Worm (Caenorhabditis elegans) whole organism, midembryonic: ENCODE data around the gene F52C6.4.

Source experiments
- T22C8.4 ChIP-seq: fragments of 200-800 bp; sonication (Bioruptor generic); IDR thresholded peaks from 2 replicates; pipeline ENCODE4 v1.3.6; 2022; ENCODE audit warnings: missing genetic modification characterization, missing compliant biosample characterization
- cog-1 ChIP-seq: sonication (generic microtip); optimal IDR thresholded peaks from 2 replicates; lab custom pipeline; 2016; ENCODE audit warnings: missing genetic modification characterization, missing compliant biosample characterization
- flt-1 ChIP-seq: fragments of 200-800 bp; sonication (Bioruptor generic); IDR thresholded peaks from 2 replicates; pipeline ENCODE4 v1.3.6; 2022; ENCODE audit warnings: missing genetic modification characterization, missing compliant biosample characterization
- klf-2 ChIP-seq: fragments of 200-800 bp; sonication (Bioruptor generic); conservative IDR thresholded peaks from 2 replicates; pipeline ENCODE4 v1.3.6; 2022; ENCODE audit warnings: missing genetic modification reagents, missing genetic modification characterization, missing compliant biosample characterization
- med-1 ChIP-seq: sonication (generic microtip); optimal IDR thresholded peaks from 2 replicates; lab custom pipeline; 2017; ENCODE audit warnings: missing genetic modification characterization, mild to moderate bottlenecking, missing compliant biosample characterization, antibody characterized with exemption, missing genetic modification reagents; ENCODE audit not compliant: insufficient read depth
- ref-1 ChIP-seq: fragments of 200-800 bp; sonication (Bioruptor generic); conservative IDR thresholded peaks from 2 replicates; pipeline ENCODE4 v1.3.6; 2022; ENCODE audit warnings: missing genetic modification reagents, missing genetic modification characterization, missing compliant biosample characterization
- tab-1 ChIP-seq: fragments of 200-800 bp; sonication (Bioruptor generic); IDR thresholded peaks from 2 replicates; pipeline ENCODE4 v1.3.6; 2022; ENCODE audit warnings: missing genetic modification characterization, missing compliant biosample characterization
- ztf-23 ChIP-seq: fragments of 200-800 bp; sonication (Bioruptor generic); IDR thresholded peaks from 2 replicates; pipeline ENCODE4 v1.3.6; 2022; ENCODE audit warnings: missing genetic modification reagents, missing genetic modification characterization, missing compliant biosample characterization
- ztf-29 ChIP-seq: fragments of 200-800 bp; sonication (Bioruptor generic); IDR thresholded peaks from 2 replicates; pipeline ENCODE4 v1.3.6; 2022; ENCODE audit warnings: missing genetic modification reagents, missing genetic modification characterization, missing compliant biosample characterization

F52C6.4 gene

ce11 chrII:1895278-1895677, 27.7 kb upstream of the F52C6.4 start, which contains the start of gene C46F9.5:
Gene C46F9.5 (plus strand): TSS chrII:1895578.
- TF ChIP-seq flt-1, result no peak
- no peak for TF ChIP-seq med-1 (GFP tag; lab: Kevin White, UChicago)
- TF ChIP-seq ztf-23 (GFP tag; lab: Robert Waterston, UW), result no peak
- no peak for TF ChIP-seq T22C8.4 (GFP tag; lab: Robert Waterston, UW)
- no peak for TF ChIP-seq ref-1 (GFP tag; lab: Robert Waterston, UW)

- no peak for TF ChIP-seq flt-1
- no peak for TF ChIP-seq cog-1 (tag; lab: Kevin White, UChicago)
- no peak for TF ChIP-seq ref-1 (GFP tag; lab: Robert Waterston, UW)
- TF ChIP-seq T22C8.4 (GFP tag; lab: Robert Waterston, UW), result no peak
- TF ChIP-seq med-1 (GFP tag; lab: Kevin White, UChicago), result no peak
- no peak for TF ChIP-seq ztf-29
- TF ChIP-seq tab-1 (GFP tag; lab: Robert Waterston, UW), result no peak
- TF ChIP-seq klf-2 (GFP tag; lab: Robert Waterston, UW), result no peak
- TF ChIP-seq ztf-23 (GFP tag; lab: Robert Waterston, UW), result no peak
Observed at ce11 chrII:1895762-1896161, 27.2 kb upstream of the F52C6.4 start, which contains the start of gene math-25. Gene math-25 (plus strand): TSS chrII:1896062.

- TF ChIP-seq ref-1 (GFP tag; lab: Robert Waterston, UW), result no peak
- no peak for TF ChIP-seq T22C8.4 (GFP tag; lab: Robert Waterston, UW)
- no peak for TF ChIP-seq tab-1 (GFP tag; lab: Robert Waterston, UW)
- no peak for TF ChIP-seq klf-2 (GFP tag; lab: Robert Waterston, UW)
- no peak for TF ChIP-seq cog-1 (tag; lab: Kevin White, UChicago)
- TF ChIP-seq med-1 (GFP tag; lab: Kevin White, UChicago), result no peak
- no peak for TF ChIP-seq flt-1
- no peak for TF ChIP-seq ztf-23 (GFP tag; lab: Robert Waterston, UW)
- no peak for TF ChIP-seq ztf-29
Observed at ce11 chrII:1897936-1898335, 25.0 kb upstream of the F52C6.4 start, which contains the start of gene C46F9.6. Gene C46F9.6 (plus strand): TSS chrII:1898236.

ce11 chrII:1899934-1900333, 23.0 kb upstream of the F52C6.4 start, which contains the start of gene math-24:
Gene math-24 (plus strand): TSS chrII:1900234.
- TF ChIP-seq med-1 (GFP tag; lab: Kevin White, UChicago), result no peak
- no peak for TF ChIP-seq ref-1 (GFP tag; lab: Robert Waterston, UW)
- no peak for TF ChIP-seq tab-1 (GFP tag; lab: Robert Waterston, UW)
- TF ChIP-seq ztf-29, result no peak
- TF ChIP-seq flt-1, result no peak
- no peak for TF ChIP-seq T22C8.4 (GFP tag; lab: Robert Waterston, UW)
- no peak for TF ChIP-seq cog-1 (tag; lab: Kevin White, UChicago)
- TF ChIP-seq klf-2 (GFP tag; lab: Robert Waterston, UW), result no peak
- no peak for TF ChIP-seq ztf-23 (GFP tag; lab: Robert Waterston, UW)

- TF ChIP-seq cog-1 (tag; lab: Kevin White, UChicago), result no peak
- no peak for TF ChIP-seq tab-1 (GFP tag; lab: Robert Waterston, UW)
- TF ChIP-seq flt-1, result no peak
- no peak for TF ChIP-seq ztf-23 (GFP tag; lab: Robert Waterston, UW)
- TF ChIP-seq klf-2 (GFP tag; lab: Robert Waterston, UW), result no peak
- no peak for TF ChIP-seq ref-1 (GFP tag; lab: Robert Waterston, UW)
Observed at ce11 chrII:1901981-1902380, 21.0 kb upstream of the F52C6.4 start, which contains the start of gene math-23. Gene math-23 (plus strand): TSS chrII:1902281.

- TF ChIP-seq flt-1, result no peak
- TF ChIP-seq cog-1 (tag; lab: Kevin White, UChicago), result no peak
- no peak for TF ChIP-seq med-1 (GFP tag; lab: Kevin White, UChicago)
- no peak for TF ChIP-seq ztf-29
- TF ChIP-seq T22C8.4 (GFP tag; lab: Robert Waterston, UW), result no peak
- no peak for TF ChIP-seq ref-1 (GFP tag; lab: Robert Waterston, UW)
- no peak for TF ChIP-seq ztf-23 (GFP tag; lab: Robert Waterston, UW)
- TF ChIP-seq klf-2 (GFP tag; lab: Robert Waterston, UW), result no peak
- TF ChIP-seq tab-1 (GFP tag; lab: Robert Waterston, UW), result no peak
Observed at ce11 chrII:1905104-1905503, 17.8 kb upstream of the F52C6.4 start, which contains the start of gene math-22. Gene math-22 (plus strand): TSS chrII:1905404.

- TF ChIP-seq cog-1 (tag; lab: Kevin White, UChicago), result no peak
Observed at ce11 chrII:1912741-1913140, 10.2 kb upstream of the F52C6.4 start, which contains the start of gene math-31. Gene math-31 (minus strand): TSS chrII:1912841.

- TF ChIP-seq med-1 (GFP tag; lab: Kevin White, UChicago) (no peak), tab-1 (GFP tag; lab: Robert Waterston, UW) (no peak), flt-1 (no peak), klf-2 (GFP tag; lab: Robert Waterston, UW) (no peak), ref-1 (GFP tag; lab: Robert Waterston, UW) (no peak), T22C8.4 (GFP tag; lab: Robert Waterston, UW) (no peak), cog-1 (tag; lab: Kevin White, UChicago) (no peak), ztf-29 (no peak), ztf-23 (GFP tag; lab: Robert Waterston, UW) (no peak)
Observed at ce11 chrII:1917862-1918261, 5.1 kb upstream of the F52C6.4 start, which contains the start of gene bath-4. Gene bath-4 (minus strand): TSS chrII:1917962.

- TF ChIP-seq ztf-23 (GFP tag; lab: Robert Waterston, UW) (no peak), tab-1 (GFP tag; lab: Robert Waterston, UW) (no peak), ztf-29 (no peak), T22C8.4 (GFP tag; lab: Robert Waterston, UW) (no peak), med-1 (GFP tag; lab: Kevin White, UChicago) (no peak), flt-1 (no peak), cog-1 (tag; lab: Kevin White, UChicago) (no peak), klf-2 (GFP tag; lab: Robert Waterston, UW) (no peak), ref-1 (GFP tag; lab: Robert Waterston, UW) (no peak)
Observed at ce11 chrII:1921018-1921417, 1.9 kb upstream of the F52C6.4 start, which contains the start of gene bath-7. Gene bath-7 (minus strand): TSS chrII:1921118.
